Worm (Caenorhabditis elegans) whole organism, L1 larva: ENCODE results near the gene glct-6.

ENCODE experiments used
- alr-1 ChIP-seq: fragments of 200-800 bp; sonication (Bioruptor generic); optimal IDR thresholded peaks from 2 replicates; lab custom pipeline; 2018; ENCODE audit warnings: borderline replicate concordance, mild to moderate bottlenecking, missing genetic modification characterization, missing compliant biosample characterization
- ama-1 ChIP-seq: fragments of 150-350 bp; optimal IDR thresholded peaks from 2 replicates; lab custom pipeline; 2014
- elt-3 ChIP-seq, 6 experiments: fragments of 150-350 bp in 1 of 6; sonication (generic microtip); optimal IDR thresholded peaks; 2 replicates each; lab custom pipeline; 2017 to 2018; ENCODE audit warnings: missing biosample characterization in 6 of 6, missing genetic modification characterization in 6 of 6, inconsistent platforms in 1 of 6
- nhr-237 ChIP-seq: fragments of 150-350 bp; optimal IDR thresholded peaks from 2 replicates; lab custom pipeline; 2014; ENCODE audit warnings: missing biosample characterization, missing genetic modification characterization
- nhr-76 ChIP-seq: sonication (generic microtip); optimal IDR thresholded peaks from 2 replicates; lab custom pipeline; 2017; ENCODE audit warnings: missing biosample characterization, missing genetic modification characterization

ce11 chrIV:3740830-3741477 lies 43.1 kb upstream of the glct-6 start, which contains the start of gene nape-1:
- TF ChIP-seq alr-1 (tag; lab: Kevin White, UChicago) = no peak
- no peak for TF ChIP-seq nhr-76 (tag; lab: Kevin White, UChicago)
- no peak for TF ChIP-seq ama-1
- TF ChIP-seq nhr-237 (tag; lab: Kevin White, UChicago) = no peak
- no peak for TF ChIP-seq elt-3 (tag; optimal IDR thresholded peaks at IDR 0.05; lab: Kevin White, UChicago)
